Worm (Caenorhabditis elegans) whole organism, L4 larva: ENCODE measurements around the gene ttr-53.

Experiments
- T26A8.4 ChIP-seq: fragments of 200-800 bp; sonication (Bioruptor generic); IDR thresholded peaks from 2 replicates; pipeline ENCODE4 v1.3.6; 2022; ENCODE audit warnings: missing genetic modification characterization, missing compliant biosample characterization
- ama-1 ChIP-seq: fragments of 150-350 bp; optimal IDR thresholded peaks from 2 replicates; lab custom pipeline; 2014; ENCODE audit warnings: inconsistent platforms, mixed read lengths
- nhr-77 ChIP-seq: fragments of 150-350 bp; optimal IDR thresholded peaks from 2 replicates; lab custom pipeline; 2014; ENCODE audit warnings: missing biosample characterization, missing genetic modification characterization
- tra-1 ChIP-seq: fragments of 200-800 bp; sonication (Bioruptor generic); IDR thresholded peaks from 2 replicates; pipeline ENCODE4 v1.3.6; 2022; ENCODE audit warnings: missing genetic modification reagents, missing genetic modification characterization, missing compliant biosample characterization
- zfp-2 ChIP-seq: sonication (generic microtip); optimal IDR thresholded peaks from 2 replicates; lab custom pipeline; 2016; ENCODE audit warnings: mild to moderate bottlenecking, missing genetic modification characterization, missing compliant biosample characterization

DNA sequence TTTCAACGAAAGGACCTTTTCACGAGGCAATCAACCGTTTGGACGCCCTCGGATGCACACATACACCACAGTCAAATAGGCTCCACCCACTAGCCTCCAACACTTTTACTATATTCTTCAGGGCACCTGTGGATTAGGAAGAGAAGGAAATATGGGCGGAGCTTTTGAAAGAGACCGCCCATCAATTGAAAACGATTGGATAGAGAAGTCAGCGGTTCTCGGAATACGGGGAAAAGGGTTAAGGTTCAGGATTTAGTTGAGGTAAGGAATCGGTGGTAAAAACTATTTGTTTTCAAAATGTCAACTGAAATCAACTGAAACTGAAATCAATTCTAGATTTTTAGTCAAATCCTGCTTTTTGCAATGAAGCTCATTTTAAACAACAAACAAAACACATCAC lies 47.4 kb upstream of the ttr-53 start, which contains the start of gene egl-38:
- TF ChIP-seq tra-1 (GFP tag; lab: Robert Waterston, UW) (no peak), ama-1 (lab: Kevin White, UChicago) (no peak), T26A8.4 (GFP tag; lab: Robert Waterston, UW) (no peak), nhr-77 (no peak), zfp-2 (tag; lab: Kevin White, UChicago) (no peak)
